Worm (Caenorhabditis elegans) whole organism, mixed stage, embryonic: ENCODE data around the gene F38E11.6.

Experiments used
- blmp-1 ChIP-seq: fragments of 150-350 bp; optimal IDR thresholded peaks from 2 replicates; lab custom pipeline; 2014; ENCODE audit warnings: missing biosample characterization, missing genetic modification characterization
- ham-2 ChIP-seq: fragments of 200-800 bp; sonication (Bioruptor generic); optimal IDR thresholded peaks from 2 replicates; lab custom pipeline; 2018; ENCODE audit warnings: mild to moderate bottlenecking, missing genetic modification characterization, missing compliant biosample characterization
- lin-13 ChIP-seq: fragments of 150-350 bp; optimal IDR thresholded peaks from 2 replicates; lab custom pipeline; 2014; ENCODE audit warnings: missing biosample characterization, missing genetic modification characterization
- lin-32 ChIP-seq: fragments of 200-800 bp; sonication (Bioruptor generic); optimal IDR thresholded peaks from 2 replicates; lab custom pipeline; 2018; ENCODE audit warnings: mild to moderate bottlenecking, missing genetic modification characterization, missing compliant biosample characterization
- nhr-237 ChIP-seq: fragments of 150-350 bp; optimal IDR thresholded peaks from 2 replicates; lab custom pipeline; 2014; ENCODE audit warnings: missing biosample characterization, missing genetic modification characterization
- nhr-76 ChIP-seq: sonication (generic microtip); optimal IDR thresholded peaks from 2 replicates; lab custom pipeline; 2017; ENCODE audit warnings: missing biosample characterization, missing genetic modification characterization
- snpc-4 ChIP-seq: fragments of 150-350 bp; optimal IDR thresholded peaks from 2 replicates; lab custom pipeline; 2014; ENCODE audit warnings: missing biosample characterization, missing genetic modification characterization
- unc-120 ChIP-seq: sonication (generic microtip); optimal IDR thresholded peaks from 2 replicates; lab custom pipeline; 2017; ENCODE audit warnings: missing genetic modification characterization, missing compliant biosample characterization; ENCODE audit not compliant: poor library complexity, severe bottlenecking
- unc-39 ChIP-seq: fragments of 150-350 bp; optimal IDR thresholded peaks from 2 replicates; lab custom pipeline; 2014; ENCODE audit warnings: missing biosample characterization, missing genetic modification characterization
- unc-62 ChIP-seq: fragments of 150-350 bp; optimal IDR thresholded peaks from 2 replicates; lab custom pipeline; 2014; ENCODE audit warnings: missing biosample characterization, missing genetic modification reagents, missing genetic modification characterization
- ztf-11 ChIP-seq: fragments of 150-350 bp; optimal IDR thresholded peaks from 2 replicates; lab custom pipeline; 2014; ENCODE audit warnings: missing biosample characterization, missing genetic modification characterization

DNA sequence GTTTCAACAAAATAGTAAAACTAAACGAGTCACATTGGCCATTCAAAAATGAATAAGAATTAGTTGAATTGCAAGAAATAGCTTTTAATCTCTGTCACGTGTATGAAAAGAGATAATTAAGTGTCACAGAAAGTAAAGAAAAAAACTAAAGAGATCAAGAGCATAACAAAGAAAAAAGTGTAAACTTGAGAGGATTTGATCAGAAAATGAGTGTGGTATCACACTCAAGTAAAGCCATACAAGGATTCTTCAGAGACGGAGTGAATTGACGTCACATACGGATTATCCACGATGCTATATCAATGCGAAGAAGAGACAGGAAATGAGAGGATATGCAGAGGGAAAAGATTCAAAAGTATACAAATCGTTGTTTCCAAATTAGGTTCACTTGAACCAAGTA is 2.0 kb upstream of the F38E11.6 start:
- TF ChIP-seq unc-39 (tag; lab: Kevin White, UChicago) (no peak), nhr-237 (no peak), snpc-4 (tag; lab: Kevin White, UChicago) (no peak), nhr-76 (no peak), unc-120 (tag; lab: Kevin White, UChicago) (no peak), ztf-11 (no peak), ham-2 (GFP tag; lab: Kevin White, UChicago) (no peak), lin-32 (GFP tag; lab: Kevin White, UChicago) (no peak), blmp-1 (tag; lab: Kevin White, UChicago) (no peak), lin-13 (tag; lab: Kevin White, UChicago) (no peak), unc-62 (GFP tag; lab: Kevin White, UChicago) (no peak)
